Fruit fly (Drosophila melanogaster) whole organism, wandering third instar larva: ENCODE measurements around the gene Clp.

Experiments used
- CG32264 ChIP-seq: fragments of 200-800 bp; sonication (Bioruptor generic); optimal IDR thresholded peaks from 2 replicates; lab custom pipeline; 2016; ENCODE audit warnings: missing biosample characterization, missing genetic modification characterization
- CG9705 ChIP-seq: fragments of 200-800 bp; sonication (Bioruptor generic); optimal IDR thresholded peaks from 2 replicates; lab custom pipeline; 2018; ENCODE audit warnings: missing biosample characterization, mild to moderate bottlenecking, missing genetic modification characterization
- GATAd ChIP-seq: sonication (Bioruptor generic); optimal IDR thresholded peaks from 2 replicates; lab custom pipeline; 2016; ENCODE audit warnings: missing biosample characterization, missing genetic modification characterization
- Jra ChIP-seq: sonication (Bioruptor generic); optimal IDR thresholded peaks from 2 replicates; lab custom pipeline; 2016; ENCODE audit warnings: missing biosample characterization, missing genetic modification characterization
- Vsx2 ChIP-seq: fragments of 200-300, 225-300 bp; sonication (Bioruptor generic); optimal IDR thresholded peaks from 2 replicates; lab custom pipeline; 2018; ENCODE audit warnings: missing biosample characterization, missing genetic modification characterization; ENCODE audit not compliant: partially characterized antibody
- brk ChIP-seq: fragments of 200-800 bp; sonication (Bioruptor generic); optimal IDR thresholded peaks from 2 replicates; lab custom pipeline; 2016; ENCODE audit warnings: missing biosample characterization, mild to moderate bottlenecking, missing genetic modification characterization
- dmrt93B ChIP-seq: fragments of 200-800 bp; sonication (Bioruptor generic); optimal IDR thresholded peaks from 2 replicates; lab custom pipeline; 2018; ENCODE audit warnings: missing biosample characterization, mild to moderate bottlenecking, missing genetic modification characterization
- h ChIP-seq: fragments of 200-800 bp; sonication (Bioruptor generic); optimal IDR thresholded peaks from 3 replicates; lab custom pipeline; 2016; ENCODE audit warnings: missing biosample characterization, mild to moderate bottlenecking, missing genetic modification characterization
- jim ChIP-seq: fragments of 175-275, 200-325 bp; sonication (Bioruptor generic); optimal IDR thresholded peaks from 2 replicates; lab custom pipeline; 2016; ENCODE audit warnings: missing biosample characterization, mild to moderate bottlenecking, missing genetic modification characterization
- pan ChIP-seq: fragments of >200 bp; optimal IDR thresholded peaks from 2 replicates; lab custom pipeline; 2017
- psq ChIP-seq: fragments of 200-800 bp; sonication (Bioruptor generic); optimal IDR thresholded peaks from 3 replicates; lab custom pipeline; 2017; ENCODE audit warnings: missing biosample characterization, mild to moderate bottlenecking, missing genetic modification characterization, moderate library complexity
- sage ChIP-seq: fragments of 200-800 bp; sonication (Bioruptor generic); optimal IDR thresholded peaks from 2 replicates; lab custom pipeline; 2016; ENCODE audit warnings: missing biosample characterization, mild to moderate bottlenecking, missing genetic modification characterization
- tai ChIP-seq: sonication (Bioruptor generic); optimal IDR thresholded peaks from 2 replicates; lab custom pipeline; 2016; ENCODE audit warnings: missing biosample characterization, missing genetic modification characterization

dm6 chr2L:810277-810676 lies 9.5 kb upstream of the Clp start, which contains the start of gene Nnf1b:
- no peak for TF ChIP-seq GATAd (GFP tag; lab: Kevin White, UChicago)
- TF ChIP-seq jim (GFP tag; lab: Kevin White, UChicago): no peak
- no peak for TF ChIP-seq Jra (GFP tag; lab: Kevin White, UChicago)
- TF ChIP-seq brk (GFP tag; lab: Kevin White, UChicago): no peak
- no peak for TF ChIP-seq tai (GFP tag; lab: Kevin White, UChicago)
- no peak for TF ChIP-seq sage
- TF ChIP-seq psq (GFP tag; lab: Kevin White, UChicago): no peak
- TF ChIP-seq CG32264: no peak
- TF ChIP-seq Vsx2 (GFP tag; lab: Kevin White, UChicago): no peak
- TF ChIP-seq h (GFP tag; lab: Kevin White, UChicago): no peak
- TF ChIP-seq dmrt93B (GFP tag; lab: Kevin White, UChicago): no peak
- TF ChIP-seq pan (lab: Kevin White, UChicago): no peak
- TF ChIP-seq CG9705 (GFP tag; lab: Kevin White, UChicago): no peak
